Fruit fly (Drosophila melanogaster): ENCODE data around the gene GILT1.

Gene GILT1

DNA sequence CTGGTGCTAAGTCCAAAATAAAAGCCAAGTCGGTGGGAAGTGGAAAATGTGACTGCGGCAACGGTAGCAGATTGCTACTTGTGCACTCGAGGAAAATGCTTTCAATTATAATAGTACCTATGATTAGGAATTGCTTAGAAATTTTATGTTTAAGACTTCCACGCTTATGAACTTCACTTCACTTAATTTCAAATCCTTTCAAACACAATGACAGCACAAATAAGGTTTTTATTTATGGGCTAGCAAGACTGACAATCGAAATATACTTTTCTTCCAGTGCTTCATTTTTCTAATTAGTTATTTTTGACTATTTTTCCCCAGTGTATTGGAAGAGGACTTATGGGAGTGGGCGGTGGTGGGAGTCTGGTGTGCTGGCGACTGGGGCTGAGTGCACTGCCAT is 46.7 kb upstream of the GILT1 start (continued):
- TF ChIP-seq Rfx (GFP tag; IDR thresholded peaks at IDR 0.05), result no peak
- no peak for TF ChIP-seq Fer3 (tag; optimal IDR thresholded peaks at IDR 0.05)
- TF ChIP-seq klu (GFP tag; IDR thresholded peaks at IDR 0.05), result no peak
- TF ChIP-seq CG2199 (GFP tag; IDR thresholded peaks at IDR 0.05), result no peak
- no peak for TF ChIP-seq CG10462 (GFP tag; optimal IDR thresholded peaks at IDR 0.05)
- TF ChIP-seq CTCF (GFP tag; optimal IDR thresholded peaks at IDR 0.05), result no peak
- TF ChIP-seq dan (GFP tag; IDR thresholded peaks at IDR 0.05), result no peak
- TF ChIP-seq gt (GFP tag; IDR thresholded peaks at IDR 0.05), result no peak
- TF ChIP-seq CG30020 (tag; optimal IDR thresholded peaks at IDR 0.05), result no peak
- no peak for TF ChIP-seq Ets97D (GFP tag; optimal IDR thresholded peaks at IDR 0.05)
- TF ChIP-seq CG12236 (GFP tag; optimal IDR thresholded peaks at IDR 0.05), result no peak
- no peak for TF ChIP-seq NC2β (GFP tag; optimal IDR thresholded peaks at IDR 0.05)
- TF ChIP-seq CG6813 (GFP tag; optimal IDR thresholded peaks at IDR 0.05), result no peak
- TF ChIP-seq CG13775 (GFP tag; optimal IDR thresholded peaks at IDR 0.05), result no peak
- TF ChIP-seq exex (tag; optimal IDR thresholded peaks at IDR 0.05), result no peak
- no peak for TF ChIP-seq Hr3 (GFP tag; optimal IDR thresholded peaks at IDR 0.05)
- TF ChIP-seq BEAF-32 (GFP tag; optimal IDR thresholded peaks at IDR 0.05), result no peak
- no peak for TF ChIP-seq CG7928 (GFP tag; optimal IDR thresholded peaks at IDR 0.05)
- no peak for TF ChIP-seq h (optimal IDR thresholded peaks at IDR 0.05)
- TF ChIP-seq sr (GFP tag; IDR thresholded peaks at IDR 0.05), result no peak
- TF ChIP-seq CG4424 (GFP tag; optimal IDR thresholded peaks at IDR 0.05), result peak; percentile 10
- TF ChIP-seq ken (GFP tag; IDR thresholded peaks at IDR 0.05), result no peak
- TF ChIP-seq CG2202 (tag; optimal IDR thresholded peaks at IDR 0.05), result no peak
- TF ChIP-seq nom (GFP tag; optimal IDR thresholded peaks at IDR 0.05), result no peak
- TF ChIP-seq CG8089 (GFP tag; optimal IDR thresholded peaks at IDR 0.05), result no peak
- no peak for TF ChIP-seq sna (GFP tag; IDR thresholded peaks at IDR 0.05; ENCODE audit: partially characterized antibody)
- no peak for TF ChIP-seq Bdp1 (GFP tag; optimal IDR thresholded peaks at IDR 0.05)
- TF ChIP-seq CG18476 (GFP tag; optimal IDR thresholded peaks at IDR 0.05), result no peak
- TF ChIP-seq en (GFP tag; optimal IDR thresholded peaks at IDR 0.05), result no peak
- peak; percentile 21 for TF ChIP-seq CG1602 (GFP tag; optimal IDR thresholded peaks at IDR 0.05)
- no peak for TF ChIP-seq pfk (GFP tag; optimal IDR thresholded peaks at IDR 0.05)
- no peak for TF ChIP-seq Antp (GFP tag; optimal IDR thresholded peaks at IDR 0.05)
- peak; percentile 9 for TF ChIP-seq CG18764 (GFP tag; optimal IDR thresholded peaks at IDR 0.05)
- no peak for TF ChIP-seq CG7987 (GFP tag; optimal IDR thresholded peaks at IDR 0.05)
- TF ChIP-seq CG16863 (GFP tag; optimal IDR thresholded peaks at IDR 0.05), result peak; percentile 38
- no peak for TF ChIP-seq Adf1 (GFP tag; IDR thresholded peaks at IDR 0.05)
- no peak for TF ChIP-seq amos (GFP tag; IDR thresholded peaks at IDR 0.05; ENCODE audit: partially characterized antibody)
- no peak for TF ChIP-seq CG15073 (GFP tag; optimal IDR thresholded peaks at IDR 0.05)
- no peak for TF ChIP-seq B-H2 (GFP tag; optimal IDR thresholded peaks at IDR 0.05)
- no peak for TF ChIP-seq CG4707 (GFP tag; optimal IDR thresholded peaks at IDR 0.05)
- TF ChIP-seq Elba2 (GFP tag; optimal IDR thresholded peaks at IDR 0.05), result no peak
- TF ChIP-seq CG10147 (GFP tag; optimal IDR thresholded peaks at IDR 0.05), result no peak
- peak; percentile 29 for TF ChIP-seq tin (GFP tag; optimal IDR thresholded peaks at IDR 0.05)
- TF ChIP-seq chif (GFP tag; optimal IDR thresholded peaks at IDR 0.05), result peak in 1 of 2 experiments; percentile 43
- TF ChIP-seq gcm (GFP tag; optimal IDR thresholded peaks at IDR 0.05), result no peak
- no peak for TF ChIP-seq CG43689 (GFP tag; IDR thresholded peaks at IDR 0.05)
- TF ChIP-seq danr (GFP tag; IDR thresholded peaks at IDR 0.05), result no peak
- TF ChIP-seq ranshi (GFP tag; IDR thresholded peaks at IDR 0.05), result no peak
- no peak for TF ChIP-seq CG6791 (GFP tag; IDR thresholded peaks at IDR 0.05; ENCODE audit: partially characterized antibody)
- peak; percentile 76 for TF ChIP-seq CG2712 (tag; optimal IDR thresholded peaks at IDR 0.05)
- no peak for TF ChIP-seq crol (GFP tag; IDR thresholded peaks at IDR 0.05)
- TF ChIP-seq CG6175 (GFP tag; IDR thresholded peaks at IDR 0.05), result no peak
- TF ChIP-seq CG11696 (GFP tag; IDR thresholded peaks at IDR 0.05), result no peak
- TF ChIP-seq CG32772 (GFP tag; IDR thresholded peaks at IDR 0.05), result no peak; the same call in 1 of the 2 replicates
